Fruit fly (Drosophila melanogaster) whole organism, prepupa: ENCODE data around the gene Art3.

Experiments used
- Blimp-1 ChIP-seq: fragments of 200-800 bp; sonication (Bioruptor generic); optimal IDR thresholded peaks from 3 replicates; lab custom pipeline; 2017; ENCODE audit warnings: missing biosample characterization, missing genetic modification characterization, mild to moderate bottlenecking, moderate library complexity, missing genetic modification reagents
- CG10631 ChIP-seq: fragments of 200-800 bp; sonication (Bioruptor generic); optimal IDR thresholded peaks from 2 replicates; lab custom pipeline; 2016; ENCODE audit warnings: missing biosample characterization, missing genetic modification characterization
- CG10669 ChIP-seq: fragments of 200-800 bp; sonication (Bioruptor generic); optimal IDR thresholded peaks from 3 replicates; lab custom pipeline; 2018; ENCODE audit warnings: missing biosample characterization, mild to moderate bottlenecking, missing genetic modification characterization, moderate library complexity
- CG11294 ChIP-seq: fragments of 200-800 bp; sonication (Bioruptor generic); IDR thresholded peaks from 2 replicates; pipeline ENCODE4 v1.3.6; 2022; ENCODE audit warnings: missing biosample characterization, missing genetic modification characterization
- CG11762 ChIP-seq: fragments of 200-800 bp; sonication (Bioruptor generic); optimal IDR thresholded peaks from 3 replicates; lab custom pipeline; 2016; ENCODE audit warnings: missing biosample characterization, missing genetic modification characterization; ENCODE audit not compliant: insufficient read depth
- CG11902 ChIP-seq: fragments of 200-800 bp; sonication (Bioruptor generic); optimal IDR thresholded peaks from 3 replicates; lab custom pipeline; 2016; ENCODE audit warnings: missing biosample characterization, missing genetic modification characterization
- CG15336 ChIP-seq: fragments of 200-800 bp; sonication (Bioruptor generic); IDR thresholded peaks from 2 replicates; pipeline ENCODE4 v1.3.6; 2022; ENCODE audit warnings: missing biosample characterization, missing genetic modification characterization
- CG3032 ChIP-seq: fragments of 200-800 bp; optimal IDR thresholded peaks from 2 replicates; lab custom pipeline; 2019; ENCODE audit warnings: missing biosample characterization, mild to moderate bottlenecking, missing genetic modification characterization, moderate library complexity
- CG31627 ChIP-seq: fragments of 200-800 bp; sonication (Bioruptor generic); optimal IDR thresholded peaks from 3 replicates; lab custom pipeline; 2016; ENCODE audit warnings: missing biosample characterization, missing genetic modification characterization
- CG32006 ChIP-seq: fragments of 200-800 bp; sonication (Bioruptor generic); optimal IDR thresholded peaks from 3 replicates; lab custom pipeline; 2017; ENCODE audit warnings: missing biosample characterization, mild to moderate bottlenecking, missing genetic modification characterization
- CG34406 ChIP-seq: fragments of 200-800 bp; sonication (Bioruptor generic); optimal IDR thresholded peaks from 3 replicates; lab custom pipeline; 2016; ENCODE audit warnings: missing biosample characterization, missing genetic modification characterization
- CG6163 ChIP-seq: fragments of 200-800 bp; sonication (Bioruptor generic); IDR thresholded peaks from 3 replicates; pipeline ENCODE4 v1.3.6; 2022; ENCODE audit warnings: missing biosample characterization, missing genetic modification characterization
- CG6792 ChIP-seq: fragments of 200-800 bp; sonication (Bioruptor generic); optimal IDR thresholded peaks from 3 replicates; lab custom pipeline; 2016; ENCODE audit warnings: missing biosample characterization, missing genetic modification characterization
- CG6808 ChIP-seq: fragments of 200-800 bp; sonication (Bioruptor generic); optimal IDR thresholded peaks from 3 replicates; lab custom pipeline; 2017; ENCODE audit warnings: missing biosample characterization, missing genetic modification characterization, mild to moderate bottlenecking, moderate library complexity, missing genetic modification reagents
- CG6854 ChIP-seq: fragments of 200-800 bp; sonication (Bioruptor generic); optimal IDR thresholded peaks from 2 replicates; lab custom pipeline; 2017; ENCODE audit warnings: missing biosample characterization, mild to moderate bottlenecking, missing genetic modification characterization
- CG8119 ChIP-seq: fragments of 200-800 bp; sonication (Bioruptor generic); IDR thresholded peaks from 3 replicates; pipeline ENCODE4 v1.3.6; 2022; ENCODE audit warnings: missing biosample characterization, missing genetic modification characterization
- CG8319 ChIP-seq: fragments of 200-800 bp; sonication (Bioruptor generic); optimal IDR thresholded peaks from 3 replicates; lab custom pipeline; 2016; ENCODE audit warnings: missing biosample characterization, missing genetic modification characterization
- CG9139 ChIP-seq: fragments of 200-800 bp; sonication (Bioruptor generic); optimal IDR thresholded peaks from 3 replicates; lab custom pipeline; 2017; ENCODE audit warnings: missing biosample characterization, mild to moderate bottlenecking, missing genetic modification characterization
- Eip75B ChIP-seq: fragments of 200-800 bp; sonication (Bioruptor generic); optimal IDR thresholded peaks from 3 replicates; lab custom pipeline; 2016; ENCODE audit warnings: missing biosample characterization, missing genetic modification characterization
- Eip78C ChIP-seq: fragments of 200-800 bp; sonication (Bioruptor generic); peaks from one replicate; lab custom pipeline; 2016; ENCODE audit warnings: missing biosample characterization, missing genetic modification characterization
- Eip93F ChIP-seq: fragments of 200-800 bp; sonication (Bioruptor generic); optimal IDR thresholded peaks from 2 replicates; lab custom pipeline; 2016; ENCODE audit warnings: missing biosample characterization, mild to moderate bottlenecking, missing genetic modification characterization
- Ets21C ChIP-seq: fragments of 200-800 bp; sonication (Bioruptor generic); optimal IDR thresholded peaks from 3 replicates; lab custom pipeline; 2016; ENCODE audit warnings: missing biosample characterization, missing genetic modification characterization
- Ets96B ChIP-seq: fragments of 200-800 bp; optimal IDR thresholded peaks from 2 replicates; lab custom pipeline; 2019; ENCODE audit warnings: missing biosample characterization, mild to moderate bottlenecking, missing genetic modification characterization, moderate library complexity
- Gug ChIP-seq: fragments of 200-800 bp; sonication (Bioruptor generic); IDR thresholded peaks from 2 replicates; pipeline ENCODE4 v1.3.6; 2022; ENCODE audit warnings: missing biosample characterization, missing genetic modification characterization
- Hr38 ChIP-seq: sonication (Bioruptor generic); optimal IDR thresholded peaks from 2 replicates; lab custom pipeline; 2016; ENCODE audit warnings: missing biosample characterization, missing genetic modification characterization
- Hr39 ChIP-seq: fragments of 200-800 bp; sonication (Bioruptor generic); optimal IDR thresholded peaks from 2 replicates; lab custom pipeline; 2016; ENCODE audit warnings: missing biosample characterization, missing genetic modification characterization
- Hr4 ChIP-seq: fragments of 200-800 bp; sonication (Bioruptor generic); optimal IDR thresholded peaks from 3 replicates; lab custom pipeline; 2016; ENCODE audit warnings: missing biosample characterization, missing genetic modification characterization
- Lpt ChIP-seq: fragments of 200-800 bp; sonication (Bioruptor generic); optimal IDR thresholded peaks from 3 replicates; lab custom pipeline; 2016; ENCODE audit warnings: missing biosample characterization, missing genetic modification characterization
- Met ChIP-seq: fragments of 200-800 bp; sonication (Bioruptor generic); optimal IDR thresholded peaks from 3 replicates; lab custom pipeline; 2016; ENCODE audit warnings: missing biosample characterization, missing genetic modification characterization
- OdsH ChIP-seq: fragments of 200-800 bp; sonication (Bioruptor generic); optimal IDR thresholded peaks from 3 replicates; lab custom pipeline; 2016; ENCODE audit warnings: missing biosample characterization, missing genetic modification characterization
- Smox ChIP-seq: fragments of 200-800 bp; sonication (Bioruptor generic); optimal IDR thresholded peaks from 3 replicates; lab custom pipeline; 2016; ENCODE audit warnings: missing biosample characterization, missing genetic modification characterization
- Sox102F ChIP-seq: fragments of 200-800 bp; sonication (Bioruptor generic); optimal IDR thresholded peaks from 2 replicates; lab custom pipeline; 2016; ENCODE audit warnings: missing biosample characterization, mild to moderate bottlenecking, missing genetic modification characterization
- achi ChIP-seq: fragments of 200-800 bp; sonication (Bioruptor generic); optimal IDR thresholded peaks from 3 replicates; lab custom pipeline; 2016; ENCODE audit warnings: missing biosample characterization, missing genetic modification characterization
- acj6 ChIP-seq: fragments of 200-800 bp; sonication (Bioruptor generic); optimal IDR thresholded peaks from 3 replicates; lab custom pipeline; 2016; ENCODE audit warnings: missing biosample characterization, missing genetic modification characterization
- cyc ChIP-seq: fragments of 200-800 bp; sonication (Bioruptor generic); optimal IDR thresholded peaks from 3 replicates; lab custom pipeline; 2016; ENCODE audit warnings: missing biosample characterization, missing genetic modification characterization
- dac ChIP-seq: fragments of 200-800 bp; sonication (Bioruptor generic); optimal IDR thresholded peaks from 2 replicates; lab custom pipeline; 2017; ENCODE audit warnings: missing biosample characterization, mild to moderate bottlenecking, missing genetic modification characterization
- dsx ChIP-seq: fragments of 200-800 bp; optimal IDR thresholded peaks from 3 replicates; lab custom pipeline; 2019; ENCODE audit warnings: missing biosample characterization, mild to moderate bottlenecking, missing genetic modification characterization, moderate library complexity; ENCODE audit not compliant: poor library complexity, severe bottlenecking
- eg ChIP-seq: fragments of 200-800 bp; sonication (Bioruptor generic); IDR thresholded peaks from 3 replicates; pipeline ENCODE4 v1.3.6; 2022; ENCODE audit warnings: missing biosample characterization, missing genetic modification characterization
- esn ChIP-seq: fragments of 200-800 bp; sonication (Bioruptor generic); optimal IDR thresholded peaks from 2 replicates; lab custom pipeline; 2016; ENCODE audit warnings: missing biosample characterization, mild to moderate bottlenecking, missing genetic modification characterization, moderate library complexity
- fd85E ChIP-seq: fragments of 200-800 bp; sonication (Bioruptor generic); optimal IDR thresholded peaks from 3 replicates; lab custom pipeline; 2016; ENCODE audit warnings: missing biosample characterization, missing genetic modification characterization
- fkh ChIP-seq: fragments of 200-800 bp; sonication (Bioruptor generic); optimal IDR thresholded peaks from 3 replicates; lab custom pipeline; 2017; ENCODE audit warnings: missing biosample characterization, mild to moderate bottlenecking, missing genetic modification characterization, moderate library complexity
- lz ChIP-seq: fragments of 200-800 bp; sonication (Bioruptor generic); optimal IDR thresholded peaks from 3 replicates; lab custom pipeline; 2016; ENCODE audit warnings: missing biosample characterization, missing genetic modification characterization
- net ChIP-seq: fragments of 200-800 bp; sonication (Bioruptor generic); optimal IDR thresholded peaks from 3 replicates; lab custom pipeline; 2016; ENCODE audit warnings: missing biosample characterization, missing genetic modification characterization
- salr ChIP-seq, 2 experiments: fragments of 200-800 bp; sonication (Bioruptor generic); optimal IDR thresholded peaks; 3 replicates each; lab custom pipeline; 2016 to 2018; ENCODE audit warnings: missing biosample characterization in 2 of 2, missing genetic modification characterization in 2 of 2, mild to moderate bottlenecking in 1 of 2
- spab ChIP-seq: fragments of 200-800 bp; sonication (Bioruptor generic); optimal IDR thresholded peaks from 2 replicates; lab custom pipeline; 2017; ENCODE audit warnings: missing biosample characterization, mild to moderate bottlenecking, missing genetic modification characterization, missing genetic modification reagents
- ss ChIP-seq, 2 experiments: fragments of 200-800 bp; sonication (Bioruptor generic); optimal IDR thresholded peaks; 2 replicates in 1 of 2; 3 replicates in 1 of 2; lab custom pipeline; 2017 to 2018; ENCODE audit warnings: mild to moderate bottlenecking in 2 of 2, missing biosample characterization in 2 of 2, missing genetic modification characterization in 2 of 2, moderate library complexity in 1 of 2
- topi ChIP-seq: fragments of 200-800 bp; sonication (Bioruptor generic); optimal IDR thresholded peaks from 3 replicates; lab custom pipeline; 2016; ENCODE audit warnings: missing biosample characterization, missing genetic modification characterization
- vri ChIP-seq: fragments of 200-800 bp; sonication (Bioruptor generic); optimal IDR thresholded peaks from 3 replicates; lab custom pipeline; 2016; ENCODE audit warnings: missing biosample characterization, mild to moderate bottlenecking, missing genetic modification characterization

Gene Art3

dm6 chr3R:15246601-15247000, 17.4 kb upstream of the Art3 start:
- TF ChIP-seq fd85E (no peak), Hr4 (no peak), Met (GFP tag; lab: Kevin White, UChicago) (peak; percentile 13), CG9139 (GFP tag; lab: Kevin White, UChicago) (no peak), CG10631 (GFP tag; lab: Kevin White, UChicago) (no peak), spab (GFP tag; lab: Kevin White, UChicago) (no peak), vri (GFP tag; lab: Kevin White, UChicago) (no peak), salr (GFP tag; optimal IDR thresholded peaks at IDR 0.05; lab: Kevin White, UChicago) (no peak), CG8119 (GFP tag; lab: Robert Waterston, UW) (no peak), Sox102F (GFP tag; lab: Kevin White, UChicago) (peak; percentile 2), CG11294 (GFP tag; lab: Robert Waterston, UW) (no peak), Eip78C (GFP tag; lab: Kevin White, UChicago) (peak; percentile 45), OdsH (GFP tag; lab: Kevin White, UChicago) (no peak), achi (GFP tag; lab: Kevin White, UChicago) (no peak), Eip93F (no peak), Gug (GFP tag; lab: Robert Waterston, UW) (no peak), CG6163 (GFP tag; lab: Robert Waterston, UW) (no peak), esn (peak; percentile 2)

- peak; percentile 21; the same call in 1 of the 2 replicates for TF ChIP-seq CG15336 (GFP tag; lab: Robert Waterston, UW)
- TF ChIP-seq dsx = no peak
- no peak for TF ChIP-seq CG6792
- peak; percentile 60 for TF ChIP-seq CG6163 (GFP tag; lab: Robert Waterston, UW)
- TF ChIP-seq Gug (GFP tag; lab: Robert Waterston, UW) = no peak
- no peak for TF ChIP-seq eg (GFP tag; lab: Robert Waterston, UW)
- no peak for TF ChIP-seq CG10631 (GFP tag; lab: Kevin White, UChicago)
- no peak for TF ChIP-seq OdsH (GFP tag; lab: Kevin White, UChicago)
- no peak for TF ChIP-seq CG6854 (GFP tag; lab: Kevin White, UChicago)
- TF ChIP-seq CG11902 (GFP tag; lab: Kevin White, UChicago) = no peak
- TF ChIP-seq CG3032 (tag; lab: Kevin White, UChicago) = no peak
- TF ChIP-seq Ets21C = no peak
- peak; percentile 13 for TF ChIP-seq Smox (GFP tag; lab: Kevin White, UChicago)
- peak; percentile 1 for TF ChIP-seq Eip93F
- TF ChIP-seq CG34406 (GFP tag; lab: Kevin White, UChicago) = no peak
- peak; percentile 38 for TF ChIP-seq esn
- no peak for TF ChIP-seq Lpt (GFP tag; lab: Kevin White, UChicago)
- no peak for TF ChIP-seq Ets96B (tag; lab: Kevin White, UChicago)
- peak; percentile 27 for TF ChIP-seq Eip75B
- no peak for TF ChIP-seq CG32006 (GFP tag; lab: Kevin White, UChicago)
- TF ChIP-seq lz = no peak
- TF ChIP-seq Eip78C (GFP tag; lab: Kevin White, UChicago) = peak; percentile 73
- TF ChIP-seq topi (GFP tag; lab: Kevin White, UChicago) = peak; percentile 5
- no peak for TF ChIP-seq achi (GFP tag; lab: Kevin White, UChicago)
- no peak for TF ChIP-seq Blimp-1 (GFP tag; lab: Kevin White, UChicago)
- no peak for TF ChIP-seq Hr38 (GFP tag; lab: Kevin White, UChicago)
- no peak for TF ChIP-seq CG6808 (GFP tag; lab: Kevin White, UChicago)
- TF ChIP-seq CG8319 (GFP tag; lab: Kevin White, UChicago) = no peak
- no peak for TF ChIP-seq dac (GFP tag; lab: Kevin White, UChicago)
- peak; percentile 33 for TF ChIP-seq Sox102F (GFP tag; lab: Kevin White, UChicago)
- no peak for TF ChIP-seq cyc (GFP tag; lab: Kevin White, UChicago)
- no peak for TF ChIP-seq CG8119 (GFP tag; lab: Robert Waterston, UW)
- TF ChIP-seq CG10669 (GFP tag; lab: Kevin White, UChicago) = no peak
- peak; percentile 57 for TF ChIP-seq fkh (GFP tag; lab: Kevin White, UChicago)
- no peak for TF ChIP-seq acj6 (GFP tag; lab: Kevin White, UChicago)
- no peak for TF ChIP-seq CG31627 (GFP tag; lab: Kevin White, UChicago)
- TF ChIP-seq CG11762 (GFP tag; lab: Kevin White, UChicago) = no peak
- no peak for TF ChIP-seq Hr39 (GFP tag; lab: Kevin White, UChicago)
- no peak for TF ChIP-seq Hr4
- no peak for TF ChIP-seq net (GFP tag; lab: Kevin White, UChicago)
- TF ChIP-seq fd85E = no peak
- peak; percentile 50 for TF ChIP-seq vri (GFP tag; lab: Kevin White, UChicago)
- TF ChIP-seq CG9139 (GFP tag; lab: Kevin White, UChicago) = no peak
- peak; percentile 31 to 41 for TF ChIP-seq ss (GFP tag; optimal IDR thresholded peaks at IDR 0.05; lab: Kevin White, UChicago)
Observed at dm6 chr3R:15243452-15243851, 14.2 kb upstream of the Art3 start.
